Worm (Caenorhabditis elegans) whole organism, L2 larva: Measurements from ENCODE around the gene mig-22.

Source experiments
- C34F6.9 ChIP-seq: fragments of 150-350 bp; optimal IDR thresholded peaks from 2 replicates; lab custom pipeline; 2014; ENCODE audit warnings: missing biosample characterization, missing genetic modification characterization
- F13H6.1 ChIP-seq: sonication (generic microtip); optimal IDR thresholded peaks from 2 replicates; lab custom pipeline; 2016; ENCODE audit warnings: missing genetic modification characterization, missing compliant biosample characterization
- R02D3.7 ChIP-seq: fragments of 150-350 bp; optimal IDR thresholded peaks from 2 replicates; lab custom pipeline; 2014; ENCODE audit warnings: missing biosample characterization, missing genetic modification characterization
- Y55F3AM.14 ChIP-seq: fragments of 200-800 bp; sonication (Bioruptor generic); optimal IDR thresholded peaks from 2 replicates; lab custom pipeline; 2018; ENCODE audit warnings: mild to moderate bottlenecking, missing genetic modification characterization, missing compliant biosample characterization
- ZK546.5 ChIP-seq: sonication (generic microtip); optimal IDR thresholded peaks from 2 replicates; lab custom pipeline; 2017; ENCODE audit warnings: missing biosample characterization, missing genetic modification characterization
- ama-1 ChIP-seq: fragments of 150-350 bp; optimal IDR thresholded peaks from 2 replicates; lab custom pipeline; 2018; ENCODE audit warnings: inconsistent platforms
- crh-2 ChIP-seq: sonication (generic microtip); optimal IDR thresholded peaks from 2 replicates; lab custom pipeline; 2017; ENCODE audit warnings: missing biosample characterization, missing genetic modification characterization
- dmd-4 ChIP-seq: sonication (generic microtip); optimal IDR thresholded peaks from 2 replicates; lab custom pipeline; 2017; ENCODE audit warnings: missing biosample characterization, missing genetic modification characterization
- elt-1 ChIP-seq: fragments of 150-350 bp; optimal IDR thresholded peaks from 2 replicates; lab custom pipeline; 2014; ENCODE audit warnings: missing biosample characterization, missing genetic modification characterization
- elt-3 ChIP-seq: sonication (generic microtip); optimal IDR thresholded peaks from 2 replicates; lab custom pipeline; 2017; ENCODE audit warnings: missing biosample characterization, missing genetic modification characterization
- fos-1 ChIP-seq: fragments of 150-350 bp; optimal IDR thresholded peaks from 2 replicates; lab custom pipeline; 2014; ENCODE audit warnings: missing biosample characterization, missing genetic modification characterization
- gmeb-1 ChIP-seq: fragments of 150-350 bp; optimal IDR thresholded peaks from 2 replicates; lab custom pipeline; 2014; ENCODE audit warnings: missing biosample characterization, missing genetic modification characterization
- lin-11 ChIP-seq: fragments of 150-350 bp; sonication (generic microtip); optimal IDR thresholded peaks from 2 replicates; lab custom pipeline; 2014; ENCODE audit warnings: missing biosample characterization, missing genetic modification characterization, inconsistent platforms, mixed read lengths
- lin-13 ChIP-seq: fragments of 150-350 bp; optimal IDR thresholded peaks from 2 replicates; lab custom pipeline; 2014; ENCODE audit warnings: missing biosample characterization, missing genetic modification reagents, missing genetic modification characterization
- lsy-2 ChIP-seq, 2 experiments: fragments of 150-350 bp in 1 of 2; sonication (generic microtip) in 1 of 2; optimal IDR thresholded peaks; 2 replicates each; lab custom pipeline; 2014 to 2017; ENCODE audit warnings: missing biosample characterization in 2 of 2, missing genetic modification characterization in 2 of 2
- mdl-1 ChIP-seq, 2 experiments: fragments of 150-350 bp in 1 of 2; sonication (generic microtip) in 1 of 2; optimal IDR thresholded peaks; 2 replicates each; lab custom pipeline; 2017; ENCODE audit warnings: missing biosample characterization in 2 of 2, missing genetic modification characterization in 2 of 2
- nhr-10 ChIP-seq: sonication (generic microtip); optimal IDR thresholded peaks from 2 replicates; lab custom pipeline; 2017; ENCODE audit warnings: missing biosample characterization, missing genetic modification characterization
- nhr-11 ChIP-seq: fragments of 150-350 bp; optimal IDR thresholded peaks from 2 replicates; lab custom pipeline; 2014; ENCODE audit warnings: missing biosample characterization, missing genetic modification characterization
- nhr-129 ChIP-seq: fragments of 150-350 bp; optimal IDR thresholded peaks from 2 replicates; lab custom pipeline; 2014; ENCODE audit warnings: missing biosample characterization, missing genetic modification characterization
- nhr-21 ChIP-seq: fragments of 150-350 bp; optimal IDR thresholded peaks from 2 replicates; lab custom pipeline; 2014; ENCODE audit warnings: missing biosample characterization, missing genetic modification characterization
- nhr-25 ChIP-seq: fragments of 150-350 bp; sonication (generic microtip); optimal IDR thresholded peaks from 3 replicates; lab custom pipeline; 2014; ENCODE audit warnings: missing biosample characterization, missing genetic modification characterization
- nhr-6 ChIP-seq: fragments of 150-350 bp; optimal IDR thresholded peaks from 2 replicates; lab custom pipeline; 2014; ENCODE audit warnings: missing biosample characterization, missing genetic modification characterization
- nhr-77 ChIP-seq: fragments of 150-350 bp; optimal IDR thresholded peaks from 2 replicates; lab custom pipeline; 2014; ENCODE audit warnings: missing biosample characterization, missing genetic modification characterization
- peb-1 ChIP-seq: fragments of 150-350 bp; optimal IDR thresholded peaks from 2 replicates; lab custom pipeline; 2014; ENCODE audit warnings: missing biosample characterization, missing genetic modification characterization
- sem-4 ChIP-seq: fragments of 150-350 bp; optimal IDR thresholded peaks from 2 replicates; lab custom pipeline; 2014; ENCODE audit warnings: missing biosample characterization, missing genetic modification reagents, missing genetic modification characterization
- skn-1 ChIP-seq: sonication (generic microtip); optimal IDR thresholded peaks from 2 replicates; lab custom pipeline; 2017; ENCODE audit warnings: missing biosample characterization, missing genetic modification characterization
- sma-9 ChIP-seq, 2 experiments: fragments of 150-350 bp in 1 of 2; sonication (generic microtip) in 1 of 2; optimal IDR thresholded peaks; 2 replicates each; lab custom pipeline; 2014 to 2016; ENCODE audit warnings: missing genetic modification characterization in 2 of 2, mild to moderate bottlenecking in 1 of 2, missing biosample characterization in 1 of 2, missing compliant biosample characterization in 1 of 2, missing genetic modification reagents in 1 of 2, moderate library complexity in 1 of 2
- snpc-4 ChIP-seq: fragments of 150-350 bp; optimal IDR thresholded peaks from 2 replicates; lab custom pipeline; 2014; ENCODE audit warnings: missing biosample characterization, missing genetic modification characterization
- unc-39 ChIP-seq: fragments of 150-350 bp; optimal IDR thresholded peaks from 2 replicates; lab custom pipeline; 2014; ENCODE audit warnings: missing biosample characterization, missing genetic modification characterization
- unc-55 ChIP-seq: fragments of 150-350 bp; sonication (generic microtip); optimal IDR thresholded peaks from 3 replicates; lab custom pipeline; 2014; ENCODE audit warnings: missing biosample characterization, missing genetic modification reagents, missing genetic modification characterization
- unc-62 ChIP-seq: fragments of 150-350 bp; optimal IDR thresholded peaks from 2 replicates; lab custom pipeline; 2014; ENCODE audit warnings: missing biosample characterization, missing genetic modification reagents, missing genetic modification characterization
- ztf-1 ChIP-seq: fragments of 200-800 bp; sonication (Bioruptor generic); conservative IDR thresholded peaks from 2 replicates; pipeline ENCODE4 v1.3.6; 2022; ENCODE audit warnings: missing genetic modification characterization, missing compliant biosample characterization
- ztf-11 ChIP-seq: sonication (generic microtip); optimal IDR thresholded peaks from 2 replicates; lab custom pipeline; 2017; ENCODE audit warnings: missing biosample characterization, missing genetic modification characterization
- ztf-4 ChIP-seq: fragments of 150-350 bp; optimal IDR thresholded peaks from 2 replicates; lab custom pipeline; 2014; ENCODE audit warnings: missing biosample characterization, missing genetic modification characterization

The mig-22 gene

ce11 chrIII:8788690-8789089, 21.5 kb upstream of the mig-22 start:
- TF ChIP-seq dmd-4: no peak
- TF ChIP-seq C34F6.9: peak; percentile 33
- TF ChIP-seq peb-1 (tag; lab: Kevin White, UChicago): no peak
- peak; percentile 16 for TF ChIP-seq F13H6.1 (tag; lab: Kevin White, UChicago)
- peak; percentile 3 for TF ChIP-seq unc-55 (GFP tag; lab: Kevin White, UChicago)
- TF ChIP-seq lin-13: no peak
- TF ChIP-seq, all 48 proteins: peak for 3

ce11 chrIII:8786077-8786476, 18.9 kb upstream of the mig-22 start, which contains the start of gene K02D10.8:
Gene K02D10.8, plus strand, starts transcription at chrIII:8786377.
- TF ChIP-seq nhr-6 (tag; lab: Kevin White, UChicago) (no peak), ztf-11 (tag; lab: Kevin White, UChicago) (no peak), nhr-11 (tag; lab: Kevin White, UChicago) (no peak), elt-1 (no peak), C34F6.9 (no peak), unc-39 (tag; lab: Kevin White, UChicago) (no peak), nhr-21 (no peak), sem-4 (tag; lab: Kevin White, UChicago) (no peak), nhr-77 (tag; lab: Kevin White, UChicago) (no peak), F13H6.1 (tag; lab: Kevin White, UChicago) (no peak), ZK546.5 (tag; lab: Kevin White, UChicago) (no peak), nhr-10 (no peak), peb-1 (tag; lab: Kevin White, UChicago) (no peak), ztf-1 (GFP tag; lab: Robert Waterston, UW) (no peak)

- TF ChIP-seq F13H6.1 (tag; lab: Kevin White, UChicago) (peak; percentile 81), C34F6.9 (peak; percentile 87), nhr-129 (tag; lab: Kevin White, UChicago) (peak; percentile 91), sma-9 (GFP tag; optimal IDR thresholded peaks at IDR 0.05; lab: Kevin White, UChicago) (peak; percentile 88), sma-9 (tag; optimal IDR thresholded peaks at IDR 0.05; lab: Kevin White, UChicago) (no peak), unc-55 (GFP tag; lab: Kevin White, UChicago) (peak; percentile 54), lsy-2 (tag; optimal IDR thresholded peaks at IDR 0.05; lab: Kevin White, UChicago) (peak in 1 of 2 experiments; percentile 59), mdl-1 (tag; optimal IDR thresholded peaks at IDR 0.05; lab: Kevin White, UChicago) (peak; percentile 66 to 86), fos-1 (tag; lab: Kevin White, UChicago) (peak; percentile 57), ztf-11 (tag; lab: Kevin White, UChicago) (no peak), sem-4 (tag; lab: Kevin White, UChicago) (peak; percentile 12), unc-39 (tag; lab: Kevin White, UChicago) (no peak), gmeb-1 (tag; lab: Kevin White, UChicago) (peak; percentile 18), crh-2 (peak; percentile 93), ama-1 (no peak), lin-11 (peak; percentile 53)
Observed at ce11 chrIII:8785426-8785825, 18.3 kb upstream of the mig-22 start.

DNA sequence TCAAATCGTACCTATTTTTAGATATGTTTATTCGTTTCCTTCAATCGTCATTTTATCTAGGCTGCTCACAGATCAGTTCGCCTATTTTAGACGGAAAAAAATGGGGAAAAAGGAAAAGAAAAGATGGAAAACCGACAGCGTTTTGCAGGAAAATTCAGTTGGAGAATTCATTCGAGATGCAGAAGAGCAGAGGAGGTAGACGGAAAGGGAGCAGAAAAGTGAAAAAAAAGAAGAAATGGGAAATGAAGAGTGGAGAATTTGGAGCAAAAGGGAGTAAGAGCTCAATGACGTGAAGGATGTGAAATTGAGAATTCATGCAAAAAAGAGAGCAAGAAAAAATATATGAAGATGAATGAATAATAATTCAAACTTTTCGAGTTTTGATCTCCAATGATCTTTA, 17.4 kb upstream of the mig-22 start:
- TF ChIP-seq F13H6.1 (tag; lab: Kevin White, UChicago) (no peak), ztf-4 (tag; lab: Kevin White, UChicago) (no peak), unc-39 (tag; lab: Kevin White, UChicago) (no peak), ztf-11 (tag; lab: Kevin White, UChicago) (no peak), nhr-129 (tag; lab: Kevin White, UChicago) (no peak), Y55F3AM.14 (GFP tag; lab: Kevin White, UChicago) (no peak), C34F6.9 (peak; percentile 32), unc-55 (GFP tag; lab: Kevin White, UChicago) (peak; percentile 49), crh-2 (no peak), unc-62 (GFP tag; lab: Kevin White, UChicago) (no peak), snpc-4 (tag; lab: Kevin White, UChicago) (no peak)

ce11 chrIII:8782744-8783143, 15.6 kb upstream of the mig-22 start:
- peak; percentile 51 for TF ChIP-seq nhr-25 (tag; lab: Kevin White, UChicago)
- TF ChIP-seq crh-2: peak; percentile 67
- peak in 1 of 2 experiments; percentile 4 for TF ChIP-seq lsy-2 (tag; optimal IDR thresholded peaks at IDR 0.05; lab: Kevin White, UChicago)
- TF ChIP-seq fos-1 (tag; lab: Kevin White, UChicago): peak; percentile 60
- peak; percentile 67 for TF ChIP-seq sma-9 (GFP tag; optimal IDR thresholded peaks at IDR 0.05; lab: Kevin White, UChicago)
- TF ChIP-seq sma-9 (tag; optimal IDR thresholded peaks at IDR 0.05; lab: Kevin White, UChicago): no peak
- TF ChIP-seq F13H6.1 (tag; lab: Kevin White, UChicago): peak; percentile 10
- no peak for TF ChIP-seq R02D3.7 (tag; lab: Kevin White, UChicago)
- TF ChIP-seq elt-3 (tag; lab: Kevin White, UChicago): no peak
- TF ChIP-seq skn-1 (tag; lab: Kevin White, UChicago): peak; percentile 7
- TF ChIP-seq ztf-4 (tag; lab: Kevin White, UChicago): no peak
- peak; percentile 47 for TF ChIP-seq nhr-129 (tag; lab: Kevin White, UChicago)
